Worm (Caenorhabditis elegans): ENCODE results near the gene F44G3.7.

The F44G3.7 gene

DNA sequence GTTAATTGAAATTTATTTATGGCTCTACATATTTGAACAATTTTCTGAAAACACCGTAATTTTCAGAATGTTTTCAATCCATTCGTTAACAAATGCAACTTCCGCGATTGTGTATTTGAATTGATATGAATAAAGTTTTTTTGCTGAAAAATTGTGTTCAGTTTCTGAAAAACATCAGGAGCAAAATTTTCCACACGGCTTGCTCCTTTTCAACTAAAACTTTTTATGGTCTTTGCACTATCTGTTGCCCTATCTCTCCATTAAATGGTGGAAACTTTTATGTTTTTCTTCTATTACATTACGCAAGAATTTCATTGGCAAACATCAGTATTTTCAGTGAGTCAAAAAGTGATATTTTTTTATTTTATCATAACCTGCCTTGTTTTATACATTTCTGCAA is 11.9 kb upstream of the F44G3.7 start, which contains the start of gene F10A3.4:
TSS of gene F10A3.4 (plus strand) at position 301 of the 400 bp plus-strand sequence.
- TF ChIP-seq ceh-16 (tag; optimal IDR thresholded peaks at IDR 0.05) (no peak), unc-62 (GFP tag; optimal IDR thresholded peaks at IDR 0.05) (no peak), ztf-11 (tag; optimal IDR thresholded peaks at IDR 0.05) (no peak), unc-55 (GFP tag; optimal IDR thresholded peaks at IDR 0.05) (no peak), lin-11 (tag; optimal IDR thresholded peaks at IDR 0.05) (no peak), nhr-12 (tag; optimal IDR thresholded peaks at IDR 0.05) (no peak), crh-2 (tag; optimal IDR thresholded peaks at IDR 0.05) (no peak), nhr-25 (tag; optimal IDR thresholded peaks at IDR 0.05) (no peak), snpc-4 (tag; optimal IDR thresholded peaks at IDR 0.05) (no peak)

DNA sequence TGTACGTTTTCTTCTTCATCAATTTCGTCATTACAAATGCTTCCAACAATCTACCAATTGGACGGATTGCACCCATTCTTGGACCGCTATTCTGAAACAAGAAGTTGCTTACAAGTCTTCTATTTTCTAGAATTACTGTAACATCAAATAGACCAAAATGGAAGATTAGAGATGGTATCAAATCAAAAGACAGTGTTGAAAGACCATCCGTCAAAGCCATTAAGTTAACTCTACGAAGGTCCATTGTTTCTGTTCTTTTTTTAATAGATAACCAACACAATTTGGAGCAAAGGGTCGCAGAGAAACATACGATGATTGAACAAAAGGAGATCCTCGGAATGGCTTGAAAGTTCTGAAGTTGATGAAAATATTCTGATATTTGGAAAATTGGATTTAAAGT is 8.1 kb upstream of the F44G3.7 start:
- TF ChIP-seq nhr-237 (tag; optimal IDR thresholded peaks at IDR 0.05) (no peak), zag-1 (tag; optimal IDR thresholded peaks at IDR 0.05) (no peak), mab-5 (tag; optimal IDR thresholded peaks at IDR 0.05) (no peak), unc-55 (GFP tag; optimal IDR thresholded peaks at IDR 0.05) (no peak), fos-1 (tag; optimal IDR thresholded peaks at IDR 0.05) (no peak), peb-1 (tag; optimal IDR thresholded peaks at IDR 0.05) (no peak), crh-2 (tag; optimal IDR thresholded peaks at IDR 0.05) (no peak), ztf-4 (tag; optimal IDR thresholded peaks at IDR 0.05) (no peak), snpc-4 (tag; optimal IDR thresholded peaks at IDR 0.05) (no peak), alr-1 (tag; optimal IDR thresholded peaks at IDR 0.05) (no peak), nhr-12 (tag; optimal IDR thresholded peaks at IDR 0.05) (no peak), ztf-1 (GFP tag; conservative IDR thresholded peaks at IDR 0.05) (no peak)

DNA sequence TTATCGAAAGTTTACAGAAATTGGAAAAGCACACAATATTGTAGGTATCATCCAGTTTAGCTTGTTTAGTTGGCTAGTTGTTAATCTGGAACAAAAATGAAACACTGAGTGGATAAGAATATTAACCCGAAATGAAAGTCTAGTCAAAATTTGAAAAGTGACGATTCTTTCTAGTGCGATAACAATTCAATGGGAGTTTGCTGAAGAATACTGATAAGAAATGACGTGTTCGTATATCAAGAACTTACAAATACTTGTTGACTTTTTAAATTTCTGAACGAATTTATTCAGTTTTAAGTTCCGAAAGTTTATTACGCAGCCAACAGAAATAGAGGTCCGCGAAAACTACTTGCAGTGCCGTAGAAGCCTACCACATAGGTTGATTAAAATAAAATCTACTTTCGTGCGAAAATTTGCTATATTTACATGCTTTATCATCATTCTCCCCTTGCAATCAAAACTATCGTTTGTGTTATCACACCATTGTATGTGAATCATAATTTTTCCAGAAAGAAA is 6.2 kb upstream of the F44G3.7 start, which contains the start of gene fbxa-88:
TSS of gene fbxa-88 (minus strand) at position 51 of the 516 bp plus-strand sequence.
- TF ChIP-seq ztf-4 (tag; optimal IDR thresholded peaks at IDR 0.05) (no peak), zag-1 (tag; optimal IDR thresholded peaks at IDR 0.05) (no peak), nhr-11 (tag; optimal IDR thresholded peaks at IDR 0.05) (no peak), fos-1 (tag; optimal IDR thresholded peaks at IDR 0.05) (peak; percentile 77), mdl-1 (tag; optimal IDR thresholded peaks at IDR 0.05) (no peak), lsy-2 (tag; optimal IDR thresholded peaks at IDR 0.05) (no peak), ztf-1 (GFP tag; conservative IDR thresholded peaks at IDR 0.05) (no peak), F13H6.1 (tag; optimal IDR thresholded peaks at IDR 0.05) (no peak), sma-9 (GFP tag; optimal IDR thresholded peaks at IDR 0.05) (peak; percentile 17), sma-9 (tag; optimal IDR thresholded peaks at IDR 0.05) (no peak), mbf-1 (tag; optimal IDR thresholded peaks at IDR 0.05) (no peak), ama-1 (optimal IDR thresholded peaks at IDR 0.05) (no peak)

DNA sequence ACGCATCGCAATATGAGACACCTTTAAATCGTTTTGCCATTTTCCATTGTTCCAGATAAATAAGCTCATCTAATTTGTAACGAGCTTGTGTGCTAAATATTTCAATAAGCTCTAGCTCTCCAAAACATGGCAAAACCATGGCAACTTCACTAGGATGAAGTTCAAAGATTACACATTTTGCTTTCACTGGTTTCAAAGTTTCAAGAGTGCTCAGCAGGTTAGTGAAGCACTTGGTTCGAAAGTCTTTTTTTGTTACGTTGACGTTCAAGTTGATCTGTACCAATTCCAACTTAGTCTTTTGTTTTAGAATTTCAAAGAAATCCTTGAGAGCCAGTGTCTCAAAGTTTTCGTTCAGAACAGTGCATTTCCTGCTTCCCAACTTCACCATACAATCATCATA is 5.4 kb upstream of the F44G3.7 start, which contains the start of gene fbxa-18:
TSS of gene fbxa-18 (plus strand) at position 301 of the 400 bp plus-strand sequence.
- TF ChIP-seq lin-11 (tag; optimal IDR thresholded peaks at IDR 0.05): no peak
- TF ChIP-seq elt-3 (tag; optimal IDR thresholded peaks at IDR 0.05): no peak
- no peak for TF ChIP-seq nhr-77 (tag; optimal IDR thresholded peaks at IDR 0.05)
- TF ChIP-seq sma-9 (GFP tag; optimal IDR thresholded peaks at IDR 0.05): no peak
- no peak for TF ChIP-seq sma-9 (tag; optimal IDR thresholded peaks at IDR 0.05)
- TF ChIP-seq Y55F3AM.14 (GFP tag; optimal IDR thresholded peaks at IDR 0.05): no peak
- TF ChIP-seq nhr-129 (tag; optimal IDR thresholded peaks at IDR 0.05): no peak
- TF ChIP-seq dmd-4 (tag; optimal IDR thresholded peaks at IDR 0.05): no peak
- no peak for TF ChIP-seq ceh-16 (tag; optimal IDR thresholded peaks at IDR 0.05)
- TF ChIP-seq nhr-12 (tag; optimal IDR thresholded peaks at IDR 0.05): no peak
- TF ChIP-seq crh-2 (tag; optimal IDR thresholded peaks at IDR 0.05): no peak
- TF ChIP-seq ztf-1 (GFP tag; conservative IDR thresholded peaks at IDR 0.05): no peak

DNA sequence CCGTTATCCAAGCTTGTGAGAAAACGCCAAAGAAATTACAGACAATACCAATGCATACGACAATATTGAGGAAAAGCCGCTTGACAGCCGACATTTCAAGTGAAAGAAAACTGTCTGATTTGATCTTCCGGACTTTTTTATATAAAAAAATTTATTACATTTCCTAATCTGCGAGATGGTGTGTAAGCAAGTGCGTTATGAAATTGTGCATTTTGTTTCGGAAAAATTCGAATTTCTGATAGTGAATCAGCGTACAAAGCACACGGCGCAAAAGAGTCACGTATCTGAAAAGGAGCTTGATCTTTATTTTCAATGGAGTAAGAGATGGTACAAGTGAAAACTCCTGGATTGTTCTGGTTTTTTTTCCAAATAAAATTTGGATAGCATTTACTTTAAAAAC is 4.1 kb upstream of the F44G3.7 start, which contains the start of gene clc-32:
TSS of gene clc-32 (minus strand) at position 101 of the 400 bp plus-strand sequence.
- TF ChIP-seq aly-2 (tag; optimal IDR thresholded peaks at IDR 0.05) (no peak), ZK546.5 (tag; optimal IDR thresholded peaks at IDR 0.05) (no peak), zag-1 (tag; optimal IDR thresholded peaks at IDR 0.05) (no peak), blmp-1 (tag; optimal IDR thresholded peaks at IDR 0.05; ENCODE audit: insufficient read depth) (no peak), snpc-4 (tag; optimal IDR thresholded peaks at IDR 0.05) (no peak), nhr-6 (tag; optimal IDR thresholded peaks at IDR 0.05) (no peak), ztf-1 (GFP tag; conservative IDR thresholded peaks at IDR 0.05) (no peak), nhr-237 (tag; optimal IDR thresholded peaks at IDR 0.05) (no peak), ztf-4 (tag; optimal IDR thresholded peaks at IDR 0.05) (no peak), sem-4 (tag; optimal IDR thresholded peaks at IDR 0.05) (no peak), F13H6.1 (tag; optimal IDR thresholded peaks at IDR 0.05) (no peak), mbf-1 (tag; optimal IDR thresholded peaks at IDR 0.05) (no peak), peb-1 (tag; optimal IDR thresholded peaks at IDR 0.05) (no peak), lin-13 (GFP tag; optimal IDR thresholded peaks at IDR 0.05) (no peak), nhr-129 (tag; optimal IDR thresholded peaks at IDR 0.05) (no peak), skn-1 (tag; optimal IDR thresholded peaks at IDR 0.05) (no peak), nhr-21 (tag; optimal IDR thresholded peaks at IDR 0.05) (no peak), dmd-4 (tag; optimal IDR thresholded peaks at IDR 0.05) (no peak), ceh-82 (tag; optimal IDR thresholded peaks at IDR 0.05) (no peak)

Measured in whole organism, L2 larva.